Worm (Caenorhabditis elegans) whole organism, L2 larva: Measurements from ENCODE around the gene dnj-18.

Experiments used
- C34F6.9 ChIP-seq: fragments of 150-350 bp; optimal IDR thresholded peaks from 2 replicates; lab custom pipeline; 2014; ENCODE audit warnings: missing biosample characterization, missing genetic modification characterization
- F13H6.1 ChIP-seq: sonication (generic microtip); optimal IDR thresholded peaks from 2 replicates; lab custom pipeline; 2016; ENCODE audit warnings: missing genetic modification characterization, missing compliant biosample characterization
- R02D3.7 ChIP-seq: fragments of 150-350 bp; optimal IDR thresholded peaks from 2 replicates; lab custom pipeline; 2014; ENCODE audit warnings: missing biosample characterization, missing genetic modification characterization
- ZK546.5 ChIP-seq: sonication (generic microtip); optimal IDR thresholded peaks from 2 replicates; lab custom pipeline; 2017; ENCODE audit warnings: missing biosample characterization, missing genetic modification characterization
- aly-2 ChIP-seq: fragments of 150-350 bp; optimal IDR thresholded peaks from 2 replicates; lab custom pipeline; 2014; ENCODE audit warnings: missing biosample characterization, missing genetic modification characterization
- ama-1 ChIP-seq: fragments of 150-350 bp; optimal IDR thresholded peaks from 2 replicates; lab custom pipeline; 2018; ENCODE audit warnings: inconsistent platforms
- ceh-16 ChIP-seq: fragments of 150-350 bp; optimal IDR thresholded peaks from 2 replicates; lab custom pipeline; 2014; ENCODE audit warnings: missing biosample characterization, missing genetic modification characterization
- ceh-82 ChIP-seq: fragments of 150-350 bp; optimal IDR thresholded peaks from 2 replicates; lab custom pipeline; 2014; ENCODE audit warnings: missing biosample characterization, missing genetic modification characterization
- crh-2 ChIP-seq: sonication (generic microtip); optimal IDR thresholded peaks from 2 replicates; lab custom pipeline; 2017; ENCODE audit warnings: missing biosample characterization, missing genetic modification characterization
- elt-1 ChIP-seq: fragments of 150-350 bp; optimal IDR thresholded peaks from 2 replicates; lab custom pipeline; 2014; ENCODE audit warnings: missing biosample characterization, missing genetic modification characterization
- elt-3 ChIP-seq: sonication (generic microtip); optimal IDR thresholded peaks from 2 replicates; lab custom pipeline; 2017; ENCODE audit warnings: missing biosample characterization, missing genetic modification characterization
- fos-1 ChIP-seq: fragments of 150-350 bp; optimal IDR thresholded peaks from 2 replicates; lab custom pipeline; 2014; ENCODE audit warnings: missing biosample characterization, missing genetic modification characterization
- lin-11 ChIP-seq: fragments of 150-350 bp; sonication (generic microtip); optimal IDR thresholded peaks from 2 replicates; lab custom pipeline; 2014; ENCODE audit warnings: missing biosample characterization, missing genetic modification characterization, inconsistent platforms, mixed read lengths
- lin-13 ChIP-seq: fragments of 150-350 bp; optimal IDR thresholded peaks from 2 replicates; lab custom pipeline; 2014; ENCODE audit warnings: missing biosample characterization, missing genetic modification reagents, missing genetic modification characterization
- lin-39 ChIP-seq: fragments of 150-350 bp; optimal IDR thresholded peaks from 2 replicates; lab custom pipeline; 2014; ENCODE audit warnings: missing biosample characterization, missing genetic modification reagents, missing genetic modification characterization
- lsy-2 ChIP-seq, 2 experiments: fragments of 150-350 bp in 1 of 2; sonication (generic microtip) in 1 of 2; optimal IDR thresholded peaks; 2 replicates each; lab custom pipeline; 2014 to 2017; ENCODE audit warnings: missing biosample characterization in 2 of 2, missing genetic modification characterization in 2 of 2
- mab-5 ChIP-seq: fragments of 150-350 bp; optimal IDR thresholded peaks from 2 replicates; lab custom pipeline; 2014; ENCODE audit warnings: missing biosample characterization, missing genetic modification characterization
- mbf-1 ChIP-seq: sonication (generic microtip); optimal IDR thresholded peaks from 2 replicates; lab custom pipeline; 2017; ENCODE audit warnings: missing biosample characterization, missing genetic modification characterization
- mdl-1 ChIP-seq, 2 experiments: fragments of 150-350 bp in 1 of 2; sonication (generic microtip) in 1 of 2; optimal IDR thresholded peaks; 2 replicates each; lab custom pipeline; 2017; ENCODE audit warnings: missing biosample characterization in 2 of 2, missing genetic modification characterization in 2 of 2
- nhr-11 ChIP-seq: fragments of 150-350 bp; optimal IDR thresholded peaks from 2 replicates; lab custom pipeline; 2014; ENCODE audit warnings: missing biosample characterization, missing genetic modification characterization
- nhr-12 ChIP-seq: fragments of 150-350 bp; optimal IDR thresholded peaks from 2 replicates; lab custom pipeline; 2014; ENCODE audit warnings: missing biosample characterization, missing genetic modification characterization
- nhr-129 ChIP-seq: fragments of 150-350 bp; optimal IDR thresholded peaks from 2 replicates; lab custom pipeline; 2014; ENCODE audit warnings: missing biosample characterization, missing genetic modification characterization
- nhr-23 ChIP-seq: fragments of 150-350 bp; optimal IDR thresholded peaks from 2 replicates; lab custom pipeline; 2014; ENCODE audit warnings: missing biosample characterization, missing genetic modification reagents, missing genetic modification characterization
- nhr-237 ChIP-seq: fragments of 150-350 bp; optimal IDR thresholded peaks from 2 replicates; lab custom pipeline; 2014; ENCODE audit warnings: missing biosample characterization, missing genetic modification characterization
- nhr-77 ChIP-seq: fragments of 150-350 bp; optimal IDR thresholded peaks from 2 replicates; lab custom pipeline; 2014; ENCODE audit warnings: missing biosample characterization, missing genetic modification characterization
- peb-1 ChIP-seq: fragments of 150-350 bp; optimal IDR thresholded peaks from 2 replicates; lab custom pipeline; 2014; ENCODE audit warnings: missing biosample characterization, missing genetic modification characterization
- sem-4 ChIP-seq: fragments of 150-350 bp; optimal IDR thresholded peaks from 2 replicates; lab custom pipeline; 2014; ENCODE audit warnings: missing biosample characterization, missing genetic modification reagents, missing genetic modification characterization
- skn-1 ChIP-seq: sonication (generic microtip); optimal IDR thresholded peaks from 2 replicates; lab custom pipeline; 2017; ENCODE audit warnings: missing biosample characterization, missing genetic modification characterization
- sma-3 ChIP-seq: sonication (generic microtip); optimal IDR thresholded peaks from 2 replicates; lab custom pipeline; 2016; ENCODE audit warnings: missing genetic modification reagents, missing genetic modification characterization, missing compliant biosample characterization
- sma-9 ChIP-seq, 2 experiments: fragments of 150-350 bp in 1 of 2; sonication (generic microtip) in 1 of 2; optimal IDR thresholded peaks; 2 replicates each; lab custom pipeline; 2014 to 2016; ENCODE audit warnings: missing genetic modification characterization in 2 of 2, mild to moderate bottlenecking in 1 of 2, missing biosample characterization in 1 of 2, missing compliant biosample characterization in 1 of 2, missing genetic modification reagents in 1 of 2, moderate library complexity in 1 of 2
- snpc-4 ChIP-seq: fragments of 150-350 bp; optimal IDR thresholded peaks from 2 replicates; lab custom pipeline; 2014; ENCODE audit warnings: missing biosample characterization, missing genetic modification characterization
- unc-55 ChIP-seq: fragments of 150-350 bp; sonication (generic microtip); optimal IDR thresholded peaks from 3 replicates; lab custom pipeline; 2014; ENCODE audit warnings: missing biosample characterization, missing genetic modification reagents, missing genetic modification characterization
- unc-62 ChIP-seq: fragments of 150-350 bp; optimal IDR thresholded peaks from 2 replicates; lab custom pipeline; 2014; ENCODE audit warnings: missing biosample characterization, missing genetic modification reagents, missing genetic modification characterization
- zag-1 ChIP-seq: fragments of 150-350 bp; optimal IDR thresholded peaks from 2 replicates; lab custom pipeline; 2014; ENCODE audit warnings: missing biosample characterization, missing genetic modification characterization
- ztf-1 ChIP-seq: fragments of 200-800 bp; sonication (Bioruptor generic); conservative IDR thresholded peaks from 2 replicates; pipeline ENCODE4 v1.3.6; 2022; ENCODE audit warnings: missing genetic modification characterization, missing compliant biosample characterization

Gene dnj-18

ce11 chrIII:4657386-4657785, 40.5 kb upstream of the dnj-18 start:
- TF ChIP-seq skn-1 (tag; lab: Kevin White, UChicago) (no peak), elt-3 (tag; lab: Kevin White, UChicago) (no peak), nhr-129 (tag; lab: Kevin White, UChicago) (no peak), mab-5 (tag; lab: Kevin White, UChicago) (no peak), ztf-1 (no peak), nhr-23 (tag; lab: Kevin White, UChicago) (no peak), sma-3 (GFP tag; lab: Kevin White, UChicago) (no peak), R02D3.7 (tag; lab: Kevin White, UChicago) (no peak), lsy-2 (tag; optimal IDR thresholded peaks at IDR 0.05; lab: Kevin White, UChicago) (no peak), aly-2 (no peak), C34F6.9 (tag; lab: Kevin White, UChicago) (no peak), ceh-82 (tag; lab: Kevin White, UChicago) (no peak), sem-4 (no peak)

- TF ChIP-seq F13H6.1 = no peak
- no peak for TF ChIP-seq lin-11 (tag; lab: Kevin White, UChicago)
- no peak for TF ChIP-seq ZK546.5 (tag; lab: Kevin White, UChicago)
- no peak for TF ChIP-seq peb-1
- peak; percentile 77 for TF ChIP-seq zag-1 (tag; lab: Kevin White, UChicago)
- TF ChIP-seq C34F6.9 (tag; lab: Kevin White, UChicago) = peak; percentile 63
- TF ChIP-seq sma-9 (GFP tag; optimal IDR thresholded peaks at IDR 0.05; lab: Kevin White, UChicago) = peak; percentile 55
- TF ChIP-seq sma-9 (tag; optimal IDR thresholded peaks at IDR 0.05; lab: Kevin White, UChicago) = no peak
- peak; percentile 23 for TF ChIP-seq crh-2 (tag; lab: Kevin White, UChicago)
- TF ChIP-seq sem-4 = peak; percentile 37
- TF ChIP-seq lin-39 = no peak
- TF ChIP-seq lsy-2 (tag; optimal IDR thresholded peaks at IDR 0.05; lab: Kevin White, UChicago) = peak in 1 of 2 experiments; percentile 59
- peak; percentile 77 for TF ChIP-seq unc-55 (GFP tag; lab: Kevin White, UChicago)
- no peak for TF ChIP-seq unc-62 (GFP tag; lab: Kevin White, UChicago)
Measured at ce11 chrIII:4658384-4658844, 39.5 kb upstream of the dnj-18 start, which contains the start of gene cdka-1. Gene cdka-1 (plus strand): TSS chrIII:4658794.

ce11 chrIII:4659426-4659825, 38.5 kb upstream of the dnj-18 start:
- no peak for TF ChIP-seq unc-55 (GFP tag; lab: Kevin White, UChicago)
- no peak for TF ChIP-seq ceh-16 (tag; lab: Kevin White, UChicago)
- no peak for TF ChIP-seq nhr-77 (tag; lab: Kevin White, UChicago)
- peak; percentile 36 for TF ChIP-seq crh-2 (tag; lab: Kevin White, UChicago)
- no peak for TF ChIP-seq elt-3 (tag; lab: Kevin White, UChicago)
- no peak for TF ChIP-seq mdl-1 (tag; optimal IDR thresholded peaks at IDR 0.05; lab: Kevin White, UChicago)

ce11 chrIII:4665272-4665671, 32.6 kb upstream of the dnj-18 start, which contains the start of gene T23F11.4:
Gene T23F11.4 (minus strand): TSS chrIII:4665372.
- TF ChIP-seq ceh-82 (tag; lab: Kevin White, UChicago) (no peak), C34F6.9 (tag; lab: Kevin White, UChicago) (no peak), nhr-237 (tag; lab: Kevin White, UChicago) (no peak), ama-1 (lab: Kevin White, UChicago) (no peak), sem-4 (no peak), aly-2 (no peak), snpc-4 (no peak), fos-1 (tag; lab: Kevin White, UChicago) (no peak), elt-3 (tag; lab: Kevin White, UChicago) (no peak), nhr-129 (tag; lab: Kevin White, UChicago) (no peak), nhr-23 (tag; lab: Kevin White, UChicago) (no peak), ZK546.5 (tag; lab: Kevin White, UChicago) (no peak), mbf-1 (tag; lab: Kevin White, UChicago) (no peak), lin-13 (GFP tag; lab: Kevin White, UChicago) (no peak), nhr-11 (tag; lab: Kevin White, UChicago) (no peak), nhr-12 (no peak), elt-1 (tag; lab: Kevin White, UChicago) (no peak), zag-1 (tag; lab: Kevin White, UChicago) (no peak), lin-39 (no peak), nhr-77 (tag; lab: Kevin White, UChicago) (no peak)
